Fruit fly (Drosophila melanogaster) whole organism, pupa: ENCODE data around the gene CG31793.

ENCODE experiments used
- CG10348 ChIP-seq: fragments of 200-800 bp; sonication (Bioruptor generic); IDR thresholded peaks from 2 replicates; pipeline ENCODE4 v1.3.6; 2022; ENCODE audit warnings: missing biosample characterization, missing genetic modification characterization
- CG13204 ChIP-seq: fragments of 200-800 bp; sonication (Bioruptor generic); optimal IDR thresholded peaks from 2 replicates; lab custom pipeline; 2018; ENCODE audit warnings: missing biosample characterization, mild to moderate bottlenecking, missing genetic modification characterization, moderate library complexity
- CG14655 ChIP-seq: fragments of 200-800 bp; sonication (Bioruptor generic); optimal IDR thresholded peaks from 3 replicates; lab custom pipeline; 2017; ENCODE audit warnings: mild to moderate bottlenecking, missing biosample characterization, missing genetic modification reagents, missing genetic modification characterization
- CG17806 ChIP-seq: fragments of 200-800 bp; sonication (Bioruptor generic); optimal IDR thresholded peaks from 2 replicates; lab custom pipeline; 2018; ENCODE audit warnings: missing biosample characterization, mild to moderate bottlenecking, missing genetic modification characterization, moderate library complexity
- CG4496 ChIP-seq: fragments of 200-800 bp; sonication (Bioruptor generic); IDR thresholded peaks from 3 replicates; pipeline ENCODE4 v1.3.6; 2022; ENCODE audit warnings: missing biosample characterization, missing genetic modification characterization
- CG8301 ChIP-seq: fragments of 200-800 bp; sonication (Bioruptor generic); optimal IDR thresholded peaks from 2 replicates; lab custom pipeline; 2018; ENCODE audit warnings: missing biosample characterization, mild to moderate bottlenecking, missing genetic modification characterization
- EcR ChIP-seq: fragments of 200-800 bp; sonication (Bioruptor generic); optimal IDR thresholded peaks from 3 replicates; lab custom pipeline; 2019; ENCODE audit warnings: missing biosample characterization, missing genetic modification characterization, mild to moderate bottlenecking, moderate library complexity, missing genetic modification reagents
- gl ChIP-seq: fragments of 200-800 bp; sonication (Bioruptor generic); optimal IDR thresholded peaks from 2 replicates; lab custom pipeline; 2018; ENCODE audit warnings: missing biosample characterization, mild to moderate bottlenecking, missing genetic modification characterization

- TF ChIP-seq CG8301 (tag; lab: Kevin White, UChicago): no peak
- no peak for TF ChIP-seq gl (tag; lab: Kevin White, UChicago)
- no peak for TF ChIP-seq CG13204
- no peak for TF ChIP-seq CG10348 (GFP tag; lab: Robert Waterston, UW)
- TF ChIP-seq CG17806 (tag; lab: Kevin White, UChicago): no peak
- TF ChIP-seq EcR: peak; percentile 52
- TF ChIP-seq CG14655: no peak
- no peak for TF ChIP-seq CG4496 (GFP tag; lab: Robert Waterston, UW)
Observed at dm6 chr2L:18979407-18979806, 23.8 kb upstream of the CG31793 start.
